Worm (Caenorhabditis elegans): ENCODE measurements around the gene T23F6.3.

DNA sequence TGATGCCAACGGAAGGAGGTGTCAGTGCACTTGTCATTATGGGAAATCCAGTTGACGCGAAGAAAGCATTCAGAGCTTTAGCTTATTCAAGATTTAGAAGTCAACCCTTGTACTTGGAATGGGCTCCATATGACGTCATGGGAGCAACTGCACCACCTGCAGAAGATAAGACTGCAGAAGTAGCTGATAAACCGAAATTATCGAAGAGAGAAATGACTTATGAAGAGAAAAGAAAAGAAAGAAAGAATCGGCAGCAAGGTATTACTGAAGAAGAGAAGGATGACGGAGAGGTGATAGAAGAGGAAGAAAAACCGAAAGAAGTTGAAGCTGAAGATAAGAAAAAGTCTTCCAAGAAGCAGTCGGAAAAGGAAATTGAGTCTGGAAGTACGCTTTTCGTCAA, 3.6 kb upstream of the T23F6.3 start:
- TF ChIP-seq daf-12 (tag; optimal IDR thresholded peaks at IDR 0.05) (no peak), ama-1 (optimal IDR thresholded peaks at IDR 0.05) (no peak)

Data from whole organism, L3 larva.